Fruit fly (Drosophila melanogaster) whole organism, adult: ENCODE data around the gene CG33703.
A peak's percentile ranks its signal among the peaks of the same experiment; 100 is the strongest.

Source experiments
- CG11617 ChIP-seq: fragments of 200-800 bp; sonication (Bioruptor generic); optimal IDR thresholded peaks from 2 replicates; lab custom pipeline; 2017; ENCODE audit warnings: mild to moderate bottlenecking, missing biosample characterization, missing genetic modification reagents, missing genetic modification characterization
- CG12768 ChIP-seq: fragments of 200-800 bp; sonication (Bioruptor generic); optimal IDR thresholded peaks from 2 replicates; lab custom pipeline; 2017; ENCODE audit warnings: missing biosample characterization, missing genetic modification characterization, mild to moderate bottlenecking, moderate library complexity, missing genetic modification reagents
- CG14711 ChIP-seq: fragments of 200-800 bp; sonication (Bioruptor generic); optimal IDR thresholded peaks from 2 replicates; lab custom pipeline; 2018; ENCODE audit warnings: missing biosample characterization, mild to moderate bottlenecking, missing genetic modification characterization, moderate library complexity
- CG1620 ChIP-seq: fragments of 200-800 bp; sonication (Bioruptor generic); optimal IDR thresholded peaks from 2 replicates; lab custom pipeline; 2016; ENCODE audit warnings: missing biosample characterization, missing genetic modification characterization
- CG33017 ChIP-seq: fragments of 200-800 bp; sonication (Bioruptor generic); optimal IDR thresholded peaks from 2 replicates; lab custom pipeline; 2018; ENCODE audit warnings: missing biosample characterization, mild to moderate bottlenecking, missing genetic modification characterization, moderate library complexity
- CG5204 ChIP-seq: fragments of 200-800 bp; sonication (Bioruptor generic); optimal IDR thresholded peaks from 2 replicates; lab custom pipeline; 2016; ENCODE audit warnings: missing biosample characterization, missing genetic modification characterization
- CG7045 ChIP-seq: fragments of 200-800 bp; sonication (Bioruptor generic); optimal IDR thresholded peaks from 2 replicates; lab custom pipeline; 2017; ENCODE audit warnings: missing biosample characterization, mild to moderate bottlenecking, missing genetic modification characterization
- CG7101 ChIP-seq: fragments of 200-800 bp; sonication (Bioruptor generic); optimal IDR thresholded peaks from 2 replicates; lab custom pipeline; 2018; ENCODE audit warnings: missing biosample characterization, mild to moderate bottlenecking, missing genetic modification characterization, moderate library complexity
- Clk ChIP-seq: fragments of 200-800 bp; sonication (Bioruptor generic); optimal IDR thresholded peaks from 2 replicates; lab custom pipeline; 2017; ENCODE audit warnings: missing biosample characterization, missing genetic modification characterization
- Crg-1 ChIP-seq: fragments of 200-800 bp; sonication (Bioruptor generic); optimal IDR thresholded peaks from 2 replicates; lab custom pipeline; 2016; ENCODE audit warnings: missing biosample characterization, missing genetic modification characterization
- Hr96 ChIP-seq: fragments of 200-800 bp; sonication (Bioruptor generic); optimal IDR thresholded peaks from 2 replicates; lab custom pipeline; 2016; ENCODE audit warnings: missing biosample characterization, missing genetic modification characterization
- Mnt ChIP-seq: fragments of 200-800 bp; sonication (Bioruptor generic); optimal IDR thresholded peaks from 2 replicates; lab custom pipeline; 2016; ENCODE audit warnings: missing biosample characterization, mild to moderate bottlenecking, missing genetic modification characterization
- bab1 ChIP-seq: fragments of 200-800 bp; sonication (Bioruptor generic); optimal IDR thresholded peaks from 3 replicates; lab custom pipeline; 2019; ENCODE audit warnings: missing biosample characterization, mild to moderate bottlenecking, missing genetic modification characterization, moderate library complexity
- cic ChIP-seq: fragments of 200-800 bp; sonication (Bioruptor generic); optimal IDR thresholded peaks from 2 replicates; lab custom pipeline; 2017; ENCODE audit warnings: missing biosample characterization, mild to moderate bottlenecking, missing genetic modification characterization, moderate library complexity
- cnc ChIP-seq, 2 experiments: fragments of >200 bp; optimal IDR thresholded peaks; 2 replicates each; lab custom pipeline; 2017
- kay ChIP-seq: fragments of 200-800 bp; sonication (Bioruptor generic); peaks from one replicate; lab custom pipeline; 2016; ENCODE audit warnings: missing biosample characterization, missing genetic modification characterization, borderline replicate concordance
- ovo ChIP-seq: fragments of 200-800 bp; sonication (Bioruptor generic); optimal IDR thresholded peaks from 2 replicates; lab custom pipeline; 2016; ENCODE audit warnings: missing biosample characterization, missing genetic modification characterization
- pad ChIP-seq: fragments of 200-800 bp; sonication (Bioruptor generic); optimal IDR thresholded peaks from 3 replicates; lab custom pipeline; 2017; ENCODE audit warnings: missing biosample characterization, missing genetic modification characterization, mild to moderate bottlenecking, moderate library complexity, missing genetic modification reagents
- tj ChIP-seq: fragments of 200-800 bp; sonication (Bioruptor generic); optimal IDR thresholded peaks from 3 replicates; lab custom pipeline; 2017; ENCODE audit warnings: missing biosample characterization, mild to moderate bottlenecking, missing genetic modification characterization, moderate library complexity
- toe ChIP-seq: fragments of 200-800 bp; sonication (Bioruptor generic); optimal IDR thresholded peaks from 2 replicates; lab custom pipeline; 2016; ENCODE audit warnings: missing biosample characterization, missing genetic modification characterization

CG33703 gene

DNA sequence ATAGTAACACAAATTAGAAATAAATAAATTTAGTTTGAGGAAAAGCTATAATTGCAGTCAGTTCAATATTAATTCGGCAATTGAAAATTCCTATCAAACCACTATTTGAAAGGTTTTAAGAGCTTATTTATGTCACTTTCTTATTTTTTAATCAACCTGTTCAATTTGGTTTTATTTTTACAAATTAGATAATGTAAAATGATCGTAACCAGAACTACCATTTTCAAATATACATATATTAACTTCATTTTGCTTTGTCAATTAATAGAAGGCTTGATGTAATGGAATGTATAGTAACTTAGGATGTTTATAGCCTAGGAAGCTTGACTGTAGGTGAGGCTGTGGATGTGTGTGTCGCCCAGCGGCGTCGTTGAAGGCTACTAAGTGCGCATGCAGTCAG lies 45.9 kb downstream of the CG33703 start:
- TF ChIP-seq Clk (GFP tag; lab: Kevin White, UChicago) (peak; percentile 32), toe (GFP tag; lab: Kevin White, UChicago) (peak; percentile 42), Crg-1 (GFP tag; lab: Kevin White, UChicago) (no peak), CG5204 (GFP tag; lab: Kevin White, UChicago) (peak; percentile 57), CG33017 (peak; percentile 32), CG7045 (GFP tag; lab: Kevin White, UChicago) (peak; percentile 47), CG14711 (tag; lab: Kevin White, UChicago) (no peak), CG12768 (GFP tag; lab: Kevin White, UChicago) (peak; percentile 24), CG7101 (tag; lab: Kevin White, UChicago) (peak; percentile 9), CG11617 (GFP tag; lab: Kevin White, UChicago) (peak; percentile 34)

DNA sequence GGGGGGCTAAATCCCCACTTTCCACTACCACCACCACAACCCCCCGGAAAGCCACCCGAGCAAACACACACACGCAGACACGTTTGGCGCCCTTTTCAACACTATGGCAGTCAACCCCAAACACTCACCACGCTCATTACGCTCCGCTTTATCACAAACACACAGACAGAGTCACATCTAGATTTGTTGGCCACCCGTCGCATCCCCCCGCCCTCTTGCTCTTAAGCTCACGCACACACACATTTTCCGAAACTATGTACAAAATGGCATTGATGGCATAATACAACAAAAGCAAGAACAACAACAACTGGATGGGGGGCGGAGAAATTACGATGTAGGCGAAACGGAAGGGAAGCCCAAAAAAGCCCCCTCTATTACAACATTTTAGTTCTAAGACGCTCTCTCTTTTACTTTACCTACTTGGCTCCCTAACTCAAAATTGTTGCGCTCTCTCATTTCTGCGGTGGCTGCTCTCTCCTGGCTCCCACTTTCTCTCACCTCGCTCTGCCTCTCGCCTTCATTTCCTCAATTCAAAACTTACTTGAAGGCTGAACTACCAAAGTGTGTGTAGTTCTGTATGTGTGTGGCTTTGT lies 46.7 kb downstream of the CG33703 start:
- TF ChIP-seq CG12768 (GFP tag; lab: Kevin White, UChicago): peak; percentile 40
- TF ChIP-seq pad: peak; percentile 8
- TF ChIP-seq cic: peak; percentile 12
- no peak for TF ChIP-seq CG7101 (tag; lab: Kevin White, UChicago)
- no peak for TF ChIP-seq kay (GFP tag; lab: Kevin White, UChicago)

- TF ChIP-seq kay (GFP tag; lab: Kevin White, UChicago) (no peak), CG12768 (GFP tag; lab: Kevin White, UChicago) (no peak), CG11617 (GFP tag; lab: Kevin White, UChicago) (no peak), toe (GFP tag; lab: Kevin White, UChicago) (no peak), Hr96 (GFP tag; lab: Kevin White, UChicago) (no peak), CG33017 (no peak), CG14711 (tag; lab: Kevin White, UChicago) (no peak), bab1 (no peak)
Measured at dm6 chr3L:9462794-9463193, 49.7 kb downstream of the CG33703 start.

DNA sequence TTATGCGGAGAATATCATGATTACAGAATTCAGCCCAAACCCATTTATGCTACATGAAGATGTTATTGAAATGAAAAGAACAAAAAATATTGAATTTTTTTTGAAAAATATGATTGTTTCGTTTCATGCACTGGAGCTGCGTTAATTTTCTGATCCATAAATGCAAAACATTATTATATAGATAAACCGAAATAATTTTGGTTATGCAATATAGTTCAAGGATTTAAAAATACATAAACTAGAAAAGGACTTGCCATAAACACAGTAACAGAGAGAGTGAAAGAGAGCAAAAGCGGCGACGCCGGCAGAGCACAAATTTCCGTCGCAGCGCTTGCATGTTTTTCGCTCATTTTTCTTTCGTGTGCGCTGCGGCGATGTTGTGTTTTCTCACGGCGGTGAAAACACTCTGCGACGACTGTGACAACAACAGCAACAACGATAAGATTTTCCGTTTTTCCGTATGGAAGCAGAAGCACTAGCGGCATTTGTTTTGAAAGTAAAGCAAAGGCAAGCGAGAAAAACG lies 50.2 kb downstream of the CG33703 start:
- TF ChIP-seq CG1620 (GFP tag; lab: Kevin White, UChicago) (peak; percentile 14), Hr96 (GFP tag; lab: Kevin White, UChicago) (peak; percentile 72), CG7045 (GFP tag; lab: Kevin White, UChicago) (peak; percentile 92), CG12768 (GFP tag; lab: Kevin White, UChicago) (peak; percentile 90), CG14711 (tag; lab: Kevin White, UChicago) (peak; percentile 82), kay (GFP tag; lab: Kevin White, UChicago) (peak; percentile 81), pad (peak; percentile 56), CG5204 (GFP tag; lab: Kevin White, UChicago) (peak; percentile 79), toe (GFP tag; lab: Kevin White, UChicago) (peak; percentile 70), Clk (GFP tag; lab: Kevin White, UChicago) (peak; percentile 32), Crg-1 (GFP tag; lab: Kevin White, UChicago) (peak; percentile 10), CG7101 (tag; lab: Kevin White, UChicago) (peak; percentile 91), cic (peak; percentile 52), cnc (optimal IDR thresholded peaks at IDR 0.05; lab: Kevin White, UChicago) (no peak), ovo (GFP tag; lab: Kevin White, UChicago) (no peak), bab1 (peak; percentile 89), tj (peak; percentile 47), Mnt (peak; percentile 54), CG33017 (peak; percentile 94), CG11617 (GFP tag; lab: Kevin White, UChicago) (peak; percentile 90)
